Fruit fly (Drosophila melanogaster): Measurements from ENCODE around the gene myo.

Gene myo

DNA sequence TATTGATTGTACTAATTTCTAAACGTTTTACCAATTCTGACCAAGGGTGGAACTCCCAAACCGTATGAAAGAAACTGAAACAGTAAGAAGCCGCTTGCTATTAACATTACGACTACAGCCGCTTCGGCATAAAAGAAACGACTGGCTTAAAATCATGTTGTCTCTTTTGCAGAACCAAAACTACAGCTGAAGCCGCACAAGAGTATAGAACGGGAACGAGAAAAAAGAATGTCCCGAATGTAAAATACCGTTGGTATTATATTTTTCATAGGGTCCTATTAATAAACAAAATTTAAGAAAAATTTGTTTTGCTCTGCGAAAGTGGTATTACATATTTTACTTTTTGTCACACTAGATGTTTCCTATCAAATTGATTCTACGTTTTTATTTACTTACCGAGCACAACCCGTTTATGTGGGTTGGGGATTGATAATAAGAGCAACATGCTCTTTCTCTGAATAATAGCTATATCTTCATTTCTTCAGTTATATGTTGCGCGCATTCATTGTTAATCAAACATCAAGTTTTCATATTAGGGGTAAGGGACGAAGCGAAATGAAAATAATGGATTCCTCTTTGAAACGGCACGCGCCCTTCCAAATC, 49.3 kb downstream of the myo start, which contains the start of gene Ekar:
TSS of gene Ekar (minus strand) at position 143 of the 603 bp plus-strand sequence.
- TF ChIP-seq CG8478 (optimal IDR thresholded peaks at IDR 0.05) = no peak
- TF ChIP-seq usp (GFP tag; optimal IDR thresholded peaks at IDR 0.05) = no peak
- no peak for TF ChIP-seq Dll (optimal IDR thresholded peaks at IDR 0.05)
- TF ChIP-seq pan (optimal IDR thresholded peaks at IDR 0.05) = no peak
- TF ChIP-seq EcR (GFP tag; optimal IDR thresholded peaks at IDR 0.05) = no peak

Measured in whole organism.